Fruit fly (Drosophila melanogaster): ENCODE data around the gene CG32576.

Gene CG32576

dm6 chrX:16279340-16279941, 8.9 kb downstream of the CG32576 start (continued):
- peak; percentile 43 for TF ChIP-seq Deaf1 (tag; optimal IDR thresholded peaks at IDR 0.05)
- peak; percentile 69 for TF ChIP-seq CG30431 (GFP tag; optimal IDR thresholded peaks at IDR 0.05)
- TF ChIP-seq CG8359 (GFP tag; optimal IDR thresholded peaks at IDR 0.05; ENCODE audit: borderline replicate concordance): peak; percentile 60
- TF ChIP-seq Hr78 (GFP tag; optimal IDR thresholded peaks at IDR 0.05): peak in 1 of 2 experiments; percentile 45
- TF ChIP-seq CG7839 (tag; optimal IDR thresholded peaks at IDR 0.05): peak; percentile 88
- TF ChIP-seq Nf-YB (GFP tag; optimal IDR thresholded peaks at IDR 0.05): peak; percentile 5
- peak; percentile 82 for TF ChIP-seq CG10959 (GFP tag; IDR thresholded peaks at IDR 0.05)
- peak; percentile 70 for TF ChIP-seq Sox100B (GFP tag; optimal IDR thresholded peaks at IDR 0.05)
- peak; percentile 83 for TF ChIP-seq bab2 (GFP tag; optimal IDR thresholded peaks at IDR 0.05)
- TF ChIP-seq tna (GFP tag; IDR thresholded peaks at IDR 0.05; ENCODE audit: partially characterized antibody): no peak
- peak; percentile 76 for TF ChIP-seq CG17359 (tag; optimal IDR thresholded peaks at IDR 0.05)
- peak; percentile 69 for TF ChIP-seq dati (GFP tag; IDR thresholded peaks at IDR 0.05)
- TF ChIP-seq pho (GFP tag; optimal IDR thresholded peaks at IDR 0.05): peak; percentile 55
- peak; percentile 17 for TF ChIP-seq CG7556 (GFP tag; optimal IDR thresholded peaks at IDR 0.05)
- TF ChIP-seq CG11560 (tag; IDR thresholded peaks at IDR 0.05): peak; percentile 86
- peak; percentile 60 for TF ChIP-seq tap (tag; optimal IDR thresholded peaks at IDR 0.05)
- no peak for TF ChIP-seq lov (optimal IDR thresholded peaks at IDR 0.05)
- peak; percentile 83; the same call in 2 of the 3 replicates for TF ChIP-seq lov (GFP tag; IDR thresholded peaks at IDR 0.05)
- TF ChIP-seq CG6813 (GFP tag; optimal IDR thresholded peaks at IDR 0.05): peak; percentile 46
- no peak for TF ChIP-seq Doc3 (GFP tag; IDR thresholded peaks at IDR 0.05; ENCODE audit: partially characterized antibody)
- no peak for TF ChIP-seq sc (optimal IDR thresholded peaks at IDR 0.05)
- peak; percentile 26 for TF ChIP-seq sc (GFP tag; optimal IDR thresholded peaks at IDR 0.05)
- peak; percentile 48 for TF ChIP-seq BtbVII (GFP tag; optimal IDR thresholded peaks at IDR 0.05)
- TF ChIP-seq CG3847 (GFP tag; IDR thresholded peaks at IDR 0.05): peak; percentile 80
- TF ChIP-seq crp (GFP tag; optimal IDR thresholded peaks at IDR 0.05): peak in 1 of 2 experiments; percentile 8
- peak; percentile 57 for TF ChIP-seq CG17361 (GFP tag; IDR thresholded peaks at IDR 0.05)
- peak; percentile 72 for TF ChIP-seq CG6654 (GFP tag; optimal IDR thresholded peaks at IDR 0.05)
- TF ChIP-seq tin (GFP tag; optimal IDR thresholded peaks at IDR 0.05): peak; percentile 74
- peak; percentile 89 for TF ChIP-seq CG11504 (tag; optimal IDR thresholded peaks at IDR 0.05)
- TF ChIP-seq zf30C (GFP tag; optimal IDR thresholded peaks at IDR 0.05): no peak
- no peak; the same call in 1 of the 2 replicates for TF ChIP-seq Gsc (GFP tag; IDR thresholded peaks at IDR 0.05)
- peak; percentile 44 for TF ChIP-seq CG12104 (GFP tag; optimal IDR thresholded peaks at IDR 0.05)
- peak; percentile 85 for TF ChIP-seq ssp (GFP tag; IDR thresholded peaks at IDR 0.05)
- peak; percentile 53 for TF ChIP-seq CG17802 (tag; optimal IDR thresholded peaks at IDR 0.05)
- TF ChIP-seq CG12769 (tag; optimal IDR thresholded peaks at IDR 0.05): peak; percentile 89
- no peak for TF ChIP-seq prd (optimal IDR thresholded peaks at IDR 0.05)
- TF ChIP-seq prd (GFP tag; IDR thresholded peaks at IDR 0.05): peak; percentile 95
- no peak for TF ChIP-seq Dfd (GFP tag; optimal IDR thresholded peaks at IDR 0.05)
- TF ChIP-seq HLH3B (GFP tag; IDR thresholded peaks at IDR 0.05): peak; percentile 90
- TF ChIP-seq CrebB (tag; optimal IDR thresholded peaks at IDR 0.05): peak; percentile 22
- TF ChIP-seq ftz-f1 (GFP tag; optimal IDR thresholded peaks at IDR 0.05): peak; percentile 4
- TF ChIP-seq sqz (GFP tag; optimal IDR thresholded peaks at IDR 0.05): no peak
- peak; percentile 19 for TF ChIP-seq pros (GFP tag; optimal IDR thresholded peaks at IDR 0.05)
- peak; percentile 78 for TF ChIP-seq CG9876 (GFP tag; optimal IDR thresholded peaks at IDR 0.05)
- TF ChIP-seq D (optimal IDR thresholded peaks at IDR 0.05): no peak
- peak; percentile 70 for TF ChIP-seq D (GFP tag; optimal IDR thresholded peaks at IDR 0.05)
- peak; percentile 65 for TF ChIP-seq CG18619 (GFP tag; optimal IDR thresholded peaks at IDR 0.05)
- peak; percentile 61 for TF ChIP-seq CG8290 (GFP tag; optimal IDR thresholded peaks at IDR 0.05)
- TF ChIP-seq CG8290 (tag; optimal IDR thresholded peaks at IDR 0.05): peak; percentile 10 to 90
- TF ChIP-seq pnt (GFP tag; optimal IDR thresholded peaks at IDR 0.05): peak; percentile 94
